Fruit fly (Drosophila melanogaster) Kc167 (cell line): ENCODE measurements around the gene dcma.

ENCODE experiments used
- Myc ChIP-seq: fragments of >200 bp; optimal IDR thresholded peaks from 2 replicates; lab custom pipeline; 2017; ENCODE audit warnings: missing external identifiers
- Sin3A ChIP-seq: fragments of >200 bp; optimal IDR thresholded peaks from 2 replicates; lab custom pipeline; 2018; ENCODE audit warnings: missing external identifiers
- h ChIP-seq: fragments of >200 bp; optimal IDR thresholded peaks from 3 replicates; lab custom pipeline; 2018; ENCODE audit warnings: missing external identifiers
- insv ChIP-seq: fragments of >200 bp; optimal IDR thresholded peaks from 3 replicates; lab custom pipeline; 2018; ENCODE audit warnings: missing external identifiers
- psq ChIP-seq: fragments of >200 bp; optimal IDR thresholded peaks from 2 replicates; lab custom pipeline; 2017; ENCODE audit warnings: missing external identifiers
- ttk ChIP-seq: sonication (Bioruptor generic); optimal IDR thresholded peaks from 2 replicates; lab custom pipeline; 2017; ENCODE audit warnings: missing external identifiers

- TF ChIP-seq Myc: no peak
- TF ChIP-seq psq (lab: Kevin White, UChicago): no peak
- no peak for TF ChIP-seq Sin3A
- no peak for TF ChIP-seq ttk (lab: Kevin White, UChicago)
- no peak for TF ChIP-seq h
- no peak for TF ChIP-seq insv (lab: Kevin White, UChicago)
Measured at dm6 chr2L:4687211-4687610, 7.3 kb upstream of the dcma start, which contains the start of gene Elba3.
